Worm (Caenorhabditis elegans) whole organism, L4 larva: ENCODE measurements around the gene jud-4.

ENCODE experiments used
- F26F4.8 ChIP-seq: fragments of 200-800 bp; sonication (Bioruptor generic); conservative IDR thresholded peaks from 2 replicates; pipeline ENCODE4 v1.3.6; 2022; ENCODE audit warnings: missing genetic modification characterization, missing compliant biosample characterization
- F44E2.7 ChIP-seq: fragments of 200-800 bp; sonication (Bioruptor generic); IDR thresholded peaks from 2 replicates; pipeline ENCODE4 v2.1.2; 2022; ENCODE audit warnings: missing genetic modification characterization, missing compliant biosample characterization
- Y105C5A.15 ChIP-seq: fragments of 200-800 bp; sonication (Bioruptor generic); IDR thresholded peaks from 2 replicates; pipeline ENCODE4 v1.3.6; 2022; ENCODE audit warnings: missing genetic modification characterization, missing compliant biosample characterization
- Y48G9A.11 ChIP-seq: fragments of 200-800 bp; sonication (Bioruptor generic); IDR thresholded peaks from 2 replicates; pipeline ENCODE4 v1.3.6; 2022; ENCODE audit warnings: missing genetic modification reagents, missing genetic modification characterization, missing compliant biosample characterization
- Y75B8A.6 ChIP-seq: fragments of 200-800 bp; sonication (Bioruptor generic); IDR thresholded peaks from 2 replicates; pipeline ENCODE4 v1.3.6; 2022; ENCODE audit warnings: missing genetic modification reagents, missing genetic modification characterization, missing compliant biosample characterization
- ZK337.2 ChIP-seq: fragments of 200-800 bp; sonication (Bioruptor generic); IDR thresholded peaks from 2 replicates; pipeline ENCODE4 v1.3.6; 2022; ENCODE audit warnings: missing genetic modification reagents, missing genetic modification characterization, missing compliant biosample characterization
- ceh-28 ChIP-seq: fragments of 150-350 bp; optimal IDR thresholded peaks from 2 replicates; lab custom pipeline; 2014; ENCODE audit warnings: missing biosample characterization, missing genetic modification reagents, missing genetic modification characterization
- ceh-44 ChIP-seq: fragments of 200-800 bp; sonication (Bioruptor generic); IDR thresholded peaks from 2 replicates; pipeline ENCODE4 v1.3.6; 2022; ENCODE audit warnings: missing genetic modification reagents, missing genetic modification characterization, missing compliant biosample characterization
- ceh-82 ChIP-seq: sonication (generic microtip); optimal IDR thresholded peaks from 2 replicates; lab custom pipeline; 2017; ENCODE audit warnings: missing biosample characterization, missing genetic modification characterization
- cey-2 ChIP-seq: sonication (generic microtip); optimal IDR thresholded peaks from 3 replicates; lab custom pipeline; 2017; ENCODE audit warnings: missing genetic modification characterization, mild to moderate bottlenecking, missing compliant biosample characterization, antibody characterized with exemption, borderline replicate concordance; ENCODE audit not compliant: insufficient read depth
- ctbp-1 ChIP-seq: fragments of 200-800 bp; sonication (Bioruptor generic); IDR thresholded peaks from 2 replicates; pipeline ENCODE4 v1.3.6; 2022; ENCODE audit warnings: missing genetic modification reagents, missing genetic modification characterization, missing compliant biosample characterization
- daf-16 ChIP-seq, 3 experiments: sonication (generic microtip); optimal IDR thresholded peaks; 2 replicates each; lab custom pipeline; 2016 to 2017; ENCODE audit warnings: missing genetic modification characterization in 3 of 3, missing genetic modification reagents in 3 of 3, mild to moderate bottlenecking in 2 of 3, missing compliant biosample characterization in 2 of 3, missing biosample characterization in 1 of 3, moderate library complexity in 1 of 3
- daf-19 ChIP-seq: fragments of 200-800 bp; sonication (Bioruptor generic); conservative IDR thresholded peaks from 2 replicates; pipeline ENCODE4 v1.3.6; 2022; ENCODE audit warnings: missing genetic modification characterization, missing compliant biosample characterization
- dmd-6 ChIP-seq: fragments of 200-800 bp; sonication (Bioruptor generic); IDR thresholded peaks from 2 replicates; pipeline ENCODE4 v1.3.6; 2022; ENCODE audit warnings: missing genetic modification reagents, missing genetic modification characterization, missing compliant biosample characterization
- duxl-1 ChIP-seq: sonication (generic microtip); optimal IDR thresholded peaks from 2 replicates; lab custom pipeline; 2016; ENCODE audit warnings: mild to moderate bottlenecking, missing genetic modification characterization, moderate library complexity, missing compliant biosample characterization; ENCODE audit not compliant: poor library complexity
- dve-1 ChIP-seq: sonication (generic microtip); optimal IDR thresholded peaks from 2 replicates; lab custom pipeline; 2017; ENCODE audit warnings: antibody characterized with exemption, mild to moderate bottlenecking, missing genetic modification characterization, missing compliant biosample characterization; ENCODE audit not compliant: insufficient read depth
- egl-43 ChIP-seq: fragments of 200-800 bp; sonication (Bioruptor generic); IDR thresholded peaks from 2 replicates; pipeline ENCODE4 v1.3.6; 2022; ENCODE audit warnings: missing genetic modification reagents, missing genetic modification characterization, missing compliant biosample characterization
- fkh-10 ChIP-seq: fragments of 150-350 bp; optimal IDR thresholded peaks from 2 replicates; lab custom pipeline; 2014; ENCODE audit warnings: missing biosample characterization, missing genetic modification reagents, missing genetic modification characterization
- hlh-11 ChIP-seq: fragments of 200-800 bp; sonication (Bioruptor generic); optimal IDR thresholded peaks from 2 replicates; lab custom pipeline; 2018; ENCODE audit warnings: mild to moderate bottlenecking, missing genetic modification characterization, missing compliant biosample characterization
- hlh-30 ChIP-seq: sonication (generic microtip); optimal IDR thresholded peaks from 2 replicates; lab custom pipeline; 2017; ENCODE audit warnings: antibody characterized with exemption, mild to moderate bottlenecking, missing genetic modification characterization, missing compliant biosample characterization; ENCODE audit not compliant: insufficient read depth
- lim-7 ChIP-seq: fragments of 200-800 bp; sonication (Bioruptor generic); IDR thresholded peaks from 2 replicates; pipeline ENCODE4 v1.3.6; 2022; ENCODE audit warnings: missing genetic modification characterization, missing compliant biosample characterization
- lin-1 ChIP-seq: fragments of 200-800 bp; sonication (Bioruptor generic); IDR thresholded peaks from 2 replicates; pipeline ENCODE4 v1.3.6; 2022; ENCODE audit warnings: missing genetic modification reagents, missing genetic modification characterization, missing compliant biosample characterization
- lin-38 ChIP-seq: fragments of 200-800 bp; sonication (Bioruptor generic); IDR thresholded peaks from 2 replicates; pipeline ENCODE4 v1.3.6; 2022; ENCODE audit warnings: missing genetic modification reagents, missing genetic modification characterization, missing compliant biosample characterization
- lir-3 ChIP-seq: sonication (generic microtip); optimal IDR thresholded peaks from 2 replicates; lab custom pipeline; 2016; ENCODE audit warnings: mild to moderate bottlenecking, missing genetic modification characterization, missing compliant biosample characterization
- lsy-2 ChIP-seq, 2 experiments: fragments of 150-350 bp in 1 of 2; sonication (generic microtip) in 1 of 2; optimal IDR thresholded peaks; 2 replicates each; lab custom pipeline; 2014 to 2017; ENCODE audit warnings: missing biosample characterization in 2 of 2, missing genetic modification characterization in 2 of 2
- madf-5 ChIP-seq, 2 experiments: fragments of 200-800 bp; sonication (Bioruptor generic); IDR thresholded peaks; 2 replicates each; pipeline ENCODE4 v1.3.6; 2022; ENCODE audit warnings: missing compliant biosample characterization in 2 of 2, missing genetic modification characterization in 2 of 2
- mep-1 ChIP-seq: fragments of 150-350 bp; sonication (generic microtip); optimal IDR thresholded peaks from 3 replicates; lab custom pipeline; 2014; ENCODE audit warnings: missing biosample characterization, missing genetic modification characterization
- mes-2 ChIP-seq: sonication (generic microtip); optimal IDR thresholded peaks from 2 replicates; lab custom pipeline; 2016; ENCODE audit warnings: missing genotype, mild to moderate bottlenecking, missing genetic modification characterization, missing compliant biosample characterization; ENCODE audit not compliant: poor library complexity, severe bottlenecking
- nhr-10 ChIP-seq: fragments of 150-350 bp; optimal IDR thresholded peaks from 2 replicates; lab custom pipeline; 2014; ENCODE audit warnings: missing biosample characterization, missing genetic modification characterization
- nhr-41 ChIP-seq: fragments of 200-800 bp; sonication (Bioruptor generic); IDR thresholded peaks from 2 replicates; pipeline ENCODE4 v1.3.6; 2022; ENCODE audit warnings: missing genetic modification reagents, missing genetic modification characterization, missing compliant biosample characterization
- pha-4 ChIP-seq, 2 experiments: fragments of 150-350 bp in 1 of 2; fragments of 200-800 bp in 1 of 2; sonication (Bioruptor generic) in 1 of 2; IDR thresholded peaks in 1 of 2; optimal IDR thresholded peaks in 1 of 2; 2 replicates each; pipeline versions ENCODE4 v1.3.6 to Lab custom; 2014 to 2022; ENCODE audit warnings: missing genetic modification characterization in 2 of 2, missing genetic modification reagents in 2 of 2, missing biosample characterization in 1 of 2, missing compliant biosample characterization in 1 of 2
- sdz-12 ChIP-seq: fragments of 200-800 bp; sonication (Bioruptor generic); optimal IDR thresholded peaks from 2 replicates; lab custom pipeline; 2018; ENCODE audit warnings: mild to moderate bottlenecking, missing genetic modification characterization, missing compliant biosample characterization
- set-16 ChIP-seq: fragments of 200-800 bp; sonication (Bioruptor generic); IDR thresholded peaks from 2 replicates; pipeline ENCODE4 v1.3.6; 2022; ENCODE audit warnings: missing genetic modification reagents, missing genetic modification characterization, missing compliant biosample characterization
- skn-1 ChIP-seq: fragments of 150-350 bp; optimal IDR thresholded peaks from 2 replicates; lab custom pipeline; 2014; ENCODE audit warnings: missing biosample characterization, missing genetic modification characterization
- snpc-1.2 ChIP-seq: fragments of 200-800 bp; sonication (Bioruptor generic); IDR thresholded peaks from 2 replicates; pipeline ENCODE4 v1.3.6; 2022; ENCODE audit warnings: missing genetic modification reagents, missing genetic modification characterization, missing compliant biosample characterization
- snpc-4 ChIP-seq: fragments of 150-350 bp; optimal IDR thresholded peaks from 2 replicates; lab custom pipeline; 2014; ENCODE audit warnings: missing biosample characterization, missing genetic modification characterization
- spr-3 ChIP-seq: fragments of 200-800 bp; sonication (Bioruptor generic); optimal IDR thresholded peaks from 2 replicates; lab custom pipeline; 2018; ENCODE audit warnings: mild to moderate bottlenecking, missing genetic modification characterization, missing compliant biosample characterization
- tag-97 ChIP-seq: fragments of 200-800 bp; sonication (Bioruptor generic); IDR thresholded peaks from 2 replicates; pipeline ENCODE4 v1.3.6; 2022; ENCODE audit warnings: missing genetic modification characterization, missing compliant biosample characterization
- tra-1 ChIP-seq: fragments of 200-800 bp; sonication (Bioruptor generic); IDR thresholded peaks from 2 replicates; pipeline ENCODE4 v1.3.6; 2022; ENCODE audit warnings: missing genetic modification reagents, missing genetic modification characterization, missing compliant biosample characterization
- vab-7 ChIP-seq: fragments of 200-800 bp; sonication (Bioruptor generic); IDR thresholded peaks from 2 replicates; pipeline ENCODE4 v1.3.6; 2022; ENCODE audit warnings: missing genetic modification reagents, missing genetic modification characterization, missing compliant biosample characterization
- zfp-3 ChIP-seq: fragments of 200-800 bp; sonication (Bioruptor generic); conservative IDR thresholded peaks from 2 replicates; pipeline ENCODE4 v1.3.6; 2022; ENCODE audit warnings: missing genetic modification reagents, missing genetic modification characterization, missing compliant biosample characterization

Gene jud-4

ce11 chrX:15283740-15284139 lies at the start of gene jud-4:
Gene jud-4, plus strand, starts transcription at chrX:15284115.
- no peak for TF ChIP-seq Y75B8A.6 (GFP tag; lab: Robert Waterston, UW)
- TF ChIP-seq nhr-41 = 0 out of 2 replicates have a peak, but pooled peaks have one; percentile 27
- TF ChIP-seq fkh-10 (GFP tag; lab: Kevin White, UChicago) = no peak
- no peak for TF ChIP-seq lsy-2 (tag; optimal IDR thresholded peaks at IDR 0.05; lab: Kevin White, UChicago)
- TF ChIP-seq sdz-12 (GFP tag; lab: Kevin White, UChicago) = no peak

- TF ChIP-seq duxl-1 (tag; lab: Kevin White, UChicago) (peak; percentile 54), mes-2 (tag; lab: Kevin White, UChicago) (peak; percentile 58), cey-2 (tag; lab: Kevin White, UChicago) (no peak), ceh-44 (GFP tag; lab: Robert Waterston, UW) (peak; percentile 55; the same call in 1 of the 2 replicates), dmd-6 (GFP tag; lab: Robert Waterston, UW) (peak; percentile 51), lin-38 (GFP tag; lab: Robert Waterston, UW) (peak; percentile 57), ctbp-1 (GFP tag; lab: Robert Waterston, UW) (peak; percentile 62; the same call in 1 of the 2 replicates), Y48G9A.11 (GFP tag; lab: Robert Waterston, UW) (peak; percentile 25; the same call in 1 of the 2 replicates), Y105C5A.15 (GFP tag; lab: Robert Waterston, UW) (no peak; the same call in 1 of the 2 replicates), daf-16 (GFP tag; optimal IDR thresholded peaks at IDR 0.05; lab: Kevin White, UChicago) (peak in 1 of 2 experiments; percentile 1), daf-16 (tag; optimal IDR thresholded peaks at IDR 0.05; lab: Kevin White, UChicago) (peak; percentile 28), vab-7 (GFP tag; lab: Robert Waterston, UW) (0 out of 2 replicates have a peak, but pooled peaks have one; percentile 26), set-16 (GFP tag; lab: Robert Waterston, UW) (no peak; the same call in 1 of the 2 replicates), mep-1 (tag; lab: Kevin White, UChicago) (peak; percentile 28), hlh-11 (tag; lab: Kevin White, UChicago) (peak; percentile 24), hlh-30 (tag; lab: Kevin White, UChicago) (peak; percentile 42), dve-1 (tag; lab: Kevin White, UChicago) (peak; percentile 41), lim-7 (peak; percentile 55; the same call in 1 of the 2 replicates), snpc-1.2 (GFP tag; lab: Robert Waterston, UW) (peak; percentile 81), spr-3 (GFP tag; lab: Kevin White, UChicago) (no peak), lir-3 (tag; lab: Kevin White, UChicago) (no peak), lin-1 (GFP tag; lab: Robert Waterston, UW) (peak; percentile 52; the same call in 1 of the 2 replicates), egl-43 (peak; percentile 53), skn-1 (tag; lab: Kevin White, UChicago) (no peak)
Observed at ce11 chrX:15236036-15236435, 47.9 kb upstream of the jud-4 start.

- no peak for TF ChIP-seq madf-5 (GFP tag; IDR thresholded peaks at IDR 0.05; lab: Robert Waterston, UW)
- no peak for TF ChIP-seq lsy-2 (tag; optimal IDR thresholded peaks at IDR 0.05; lab: Kevin White, UChicago)
- peak; percentile 60; the same call in 1 of the 2 replicates for TF ChIP-seq ceh-44 (GFP tag; lab: Robert Waterston, UW)
- no peak for TF ChIP-seq snpc-4 (tag; lab: Kevin White, UChicago)
- peak; percentile 68; the same call in 1 of the 2 replicates for TF ChIP-seq lim-7
- 0 out of 2 replicates have a peak, but pooled peaks have one; percentile 10 for TF ChIP-seq ZK337.2
- no peak for TF ChIP-seq daf-16 (GFP tag; optimal IDR thresholded peaks at IDR 0.05; lab: Kevin White, UChicago)
- no peak for TF ChIP-seq daf-16 (tag; optimal IDR thresholded peaks at IDR 0.05; lab: Kevin White, UChicago)
- no peak for TF ChIP-seq skn-1 (tag; lab: Kevin White, UChicago)
- no peak for TF ChIP-seq nhr-41
- no peak for TF ChIP-seq ceh-28 (tag; lab: Kevin White, UChicago)
- no peak for TF ChIP-seq zfp-3
- TF ChIP-seq tag-97 (GFP tag; lab: Robert Waterston, UW) = no peak
- peak; percentile 77 for TF ChIP-seq egl-43
- no peak for TF ChIP-seq hlh-30 (tag; lab: Kevin White, UChicago)
- TF ChIP-seq daf-19 (GFP tag; lab: Robert Waterston, UW) = 0 out of 2 replicates have a peak, but pooled peaks have one; percentile 32
- peak; percentile 59; the same call in 1 of the 2 replicates for TF ChIP-seq F26F4.8
- no peak for TF ChIP-seq ceh-82 (tag; lab: Kevin White, UChicago)
- 0 out of 2 replicates have a peak, but pooled peaks have one; percentile 23 for TF ChIP-seq tra-1 (GFP tag; lab: Robert Waterston, UW)
- TF ChIP-seq pha-4 (GFP tag; IDR thresholded peaks at IDR 0.05; lab: Robert Waterston, UW) = no peak
- no peak for TF ChIP-seq pha-4 (tag; optimal IDR thresholded peaks at IDR 0.05; lab: Kevin White, UChicago)
- TF ChIP-seq nhr-10 (tag; lab: Kevin White, UChicago) = no peak
- peak; percentile 76 for TF ChIP-seq snpc-1.2 (GFP tag; lab: Robert Waterston, UW)
- TF ChIP-seq mes-2 (tag; lab: Kevin White, UChicago) = peak; percentile 22
- peak; percentile 53; the same call in 1 of the 2 replicates for TF ChIP-seq Y48G9A.11 (GFP tag; lab: Robert Waterston, UW)
- 0 out of 2 replicates have a peak, but pooled peaks have one; percentile 38 for TF ChIP-seq vab-7 (GFP tag; lab: Robert Waterston, UW)
- no peak for TF ChIP-seq F44E2.7 (GFP tag; lab: Robert Waterston, UW)
Observed at ce11 chrX:15241169-15241568, 42.7 kb upstream of the jud-4 start.
